Fruit fly (Drosophila melanogaster) whole organism, embryonic: ENCODE measurements around the gene CG17593.

ENCODE experiments used
- CG10366 ChIP-seq: fragments of 200-800 bp; sonication (Bioruptor generic); IDR thresholded peaks from 2 replicates; pipeline ENCODE4 v1.3.6; 2022; ENCODE audit warnings: missing biosample characterization, missing genetic modification characterization
- CG10462 ChIP-seq: fragments of 200-800 bp; sonication (Bioruptor generic); optimal IDR thresholded peaks from 2 replicates; lab custom pipeline; 2016; ENCODE audit warnings: missing biosample characterization, missing genetic modification characterization
- CG10979 ChIP-seq: fragments of 200-800 bp; sonication (Bioruptor generic); optimal IDR thresholded peaks from 2 replicates; lab custom pipeline; 2018; ENCODE audit warnings: missing biosample characterization, mild to moderate bottlenecking, missing genetic modification characterization, moderate library complexity
- CG11560 ChIP-seq: fragments of 200-800 bp; sonication (Bioruptor generic); IDR thresholded peaks from 3 replicates; pipeline ENCODE4 v1.3.6; 2022; ENCODE audit warnings: missing biosample characterization, missing genetic modification characterization
- CG12744 ChIP-seq: fragments of 200-800 bp; sonication (Bioruptor generic); optimal IDR thresholded peaks from 2 replicates; lab custom pipeline; 2016; ENCODE audit warnings: missing biosample characterization, missing genetic modification characterization
- CG13287 ChIP-seq: fragments of 200-800 bp; sonication (Bioruptor generic); IDR thresholded peaks from 2 replicates; pipeline ENCODE4 v1.3.6; 2022; ENCODE audit warnings: missing biosample characterization, missing genetic modification characterization; ENCODE audit not compliant: partially characterized antibody
- CG13296 ChIP-seq: fragments of 200-800 bp; sonication (Bioruptor generic); optimal IDR thresholded peaks from 3 replicates; lab custom pipeline; 2018; ENCODE audit warnings: missing biosample characterization, mild to moderate bottlenecking, missing genetic modification characterization
- CG18619 ChIP-seq: fragments of 200-800 bp; sonication (Bioruptor generic); optimal IDR thresholded peaks from 3 replicates; lab custom pipeline; 2017; ENCODE audit warnings: missing biosample characterization, mild to moderate bottlenecking, missing genetic modification characterization
- CG2120 ChIP-seq: fragments of 200-800 bp; sonication (Bioruptor generic); optimal IDR thresholded peaks from 3 replicates; lab custom pipeline; 2016; ENCODE audit warnings: missing biosample characterization, missing genetic modification characterization
- CG3726 ChIP-seq: fragments of 200-800 bp; sonication (Bioruptor generic); IDR thresholded peaks from 3 replicates; pipeline ENCODE4, ENCODE4 v1.3.6; 2022; ENCODE audit warnings: missing biosample characterization, missing genetic modification characterization
- CG4730 ChIP-seq: fragments of 200-800 bp; sonication (Bioruptor generic); IDR thresholded peaks from 2 replicates; pipeline ENCODE4 v1.3.6; 2022; ENCODE audit warnings: missing biosample characterization, missing genetic modification characterization
- CG5953 ChIP-seq: fragments of 200-800 bp; sonication (Bioruptor generic); IDR thresholded peaks from 2 replicates; pipeline ENCODE4 v1.3.6; 2022; ENCODE audit warnings: missing biosample characterization, missing genetic modification characterization
- CG7372 ChIP-seq: fragments of 200-800 bp; sonication (Bioruptor generic); IDR thresholded peaks from 2 replicates; pipeline ENCODE4 v1.3.6; 2022; ENCODE audit warnings: missing biosample characterization, missing genetic modification characterization
- CG7556 ChIP-seq: fragments of 200-800 bp; sonication (Bioruptor generic); optimal IDR thresholded peaks from 2 replicates; lab custom pipeline; 2017; ENCODE audit warnings: missing biosample characterization, mild to moderate bottlenecking, missing genetic modification characterization
- CG8089 ChIP-seq: fragments of 200-800 bp; sonication (Bioruptor generic); optimal IDR thresholded peaks from 3 replicates; lab custom pipeline; 2016; ENCODE audit warnings: missing biosample characterization, missing genetic modification characterization
- Chrac-16 ChIP-seq: fragments of 200-800 bp; sonication (Bioruptor generic); optimal IDR thresholded peaks from 3 replicates; lab custom pipeline; 2016; ENCODE audit warnings: missing biosample characterization, missing genetic modification characterization
- D19B ChIP-seq: fragments of 200-800 bp; sonication (Bioruptor generic); optimal IDR thresholded peaks from 2 replicates; lab custom pipeline; 2017; ENCODE audit warnings: missing biosample characterization, mild to moderate bottlenecking, missing genetic modification characterization
- Dll ChIP-seq: fragments of 200-800 bp; sonication (Bioruptor generic); IDR thresholded peaks from 4 replicates; pipeline ENCODE4 v1.3.6; 2022; ENCODE audit warnings: missing biosample characterization, missing genetic modification characterization; ENCODE audit not compliant: partially characterized antibody
- ERR ChIP-seq: fragments of 200-800 bp; sonication (Bioruptor generic); optimal IDR thresholded peaks from 2 replicates; lab custom pipeline; 2016; ENCODE audit warnings: missing biosample characterization, missing genetic modification characterization
- Ets65A ChIP-seq: fragments of 200-800 bp; sonication (Bioruptor generic); peaks from one replicate; lab custom pipeline; 2016; ENCODE audit warnings: missing biosample characterization, missing genetic modification characterization
- Ets97D ChIP-seq: fragments of 200-800 bp; sonication (Bioruptor generic); optimal IDR thresholded peaks from 3 replicates; lab custom pipeline; 2016; ENCODE audit warnings: missing biosample characterization, missing genetic modification characterization
- Gsc ChIP-seq: fragments of 200-800 bp; sonication (Bioruptor generic); IDR thresholded peaks from 2 replicates; pipeline ENCODE4 v1.3.6; 2022; ENCODE audit warnings: missing biosample characterization, missing genetic modification characterization
- H2.0 ChIP-seq: fragments of 200-800 bp; sonication (Bioruptor generic); IDR thresholded peaks from 2 replicates; pipeline ENCODE4 v1.3.6; 2022; ENCODE audit warnings: missing biosample characterization, missing genetic modification characterization
- HHEX ChIP-seq: fragments of 200-800 bp; sonication (Bioruptor generic); optimal IDR thresholded peaks from 3 replicates; lab custom pipeline; 2017; ENCODE audit warnings: missing biosample characterization, mild to moderate bottlenecking, missing genetic modification characterization, missing genetic modification reagents
- NK7.1 ChIP-seq: fragments of 200-800 bp; sonication (Bioruptor generic); optimal IDR thresholded peaks from 3 replicates; lab custom pipeline; 2016; ENCODE audit warnings: missing biosample characterization, missing genetic modification characterization
- Opbp ChIP-seq: fragments of 200-800 bp; sonication (Bioruptor generic); IDR thresholded peaks from 3 replicates; pipeline ENCODE4 v1.3.6; 2022; ENCODE audit warnings: missing biosample characterization, missing genetic modification characterization; ENCODE audit not compliant: partially characterized antibody
- Rfx ChIP-seq: fragments of 200-800 bp; sonication (Bioruptor generic); IDR thresholded peaks from 2 replicates; pipeline ENCODE4 v1.3.6; 2022; ENCODE audit warnings: missing biosample characterization, missing genetic modification characterization
- Sry-β ChIP-seq: fragments of 200-800 bp; sonication (Bioruptor generic); optimal IDR thresholded peaks from 2 replicates; lab custom pipeline; 2018; ENCODE audit warnings: missing biosample characterization, mild to moderate bottlenecking, missing genetic modification characterization, moderate library complexity
- abd-A ChIP-seq: fragments of 200-800 bp; sonication (Bioruptor generic); optimal IDR thresholded peaks from 3 replicates; lab custom pipeline; 2019; ENCODE audit warnings: missing biosample characterization, mild to moderate bottlenecking, missing genetic modification characterization, moderate library complexity
- az2 ChIP-seq: fragments of 200-800 bp; sonication (Bioruptor generic); optimal IDR thresholded peaks from 3 replicates; lab custom pipeline; 2016; ENCODE audit warnings: missing biosample characterization, missing genetic modification characterization
- bigmax ChIP-seq: fragments of 200-800 bp; sonication (Bioruptor generic); optimal IDR thresholded peaks from 2 replicates; lab custom pipeline; 2018; ENCODE audit warnings: missing biosample characterization, mild to moderate bottlenecking, missing genetic modification characterization
- cato ChIP-seq: fragments of 200-800 bp; sonication (Bioruptor generic); optimal IDR thresholded peaks from 2 replicates; lab custom pipeline; 2016; ENCODE audit warnings: missing biosample characterization, missing genetic modification characterization, borderline replicate concordance
- cg ChIP-seq: fragments of 200-800 bp; sonication (Bioruptor generic); optimal IDR thresholded peaks from 3 replicates; lab custom pipeline; 2019; ENCODE audit warnings: missing biosample characterization, mild to moderate bottlenecking, missing genetic modification characterization, moderate library complexity
- chif ChIP-seq, 2 experiments: fragments of 200-800 bp; sonication (Bioruptor generic); optimal IDR thresholded peaks; 3 replicates each; lab custom pipeline; 2016; ENCODE audit warnings: missing biosample characterization in 2 of 2, missing genetic modification characterization in 2 of 2
- da ChIP-seq: fragments of 200-800 bp; sonication (Bioruptor generic); optimal IDR thresholded peaks from 2 replicates; lab custom pipeline; 2016; ENCODE audit warnings: missing biosample characterization, missing genetic modification characterization
- dmrt11E ChIP-seq: fragments of 200-800 bp; sonication (Bioruptor generic); optimal IDR thresholded peaks from 3 replicates; lab custom pipeline; 2018; ENCODE audit warnings: missing biosample characterization, mild to moderate bottlenecking, missing genetic modification characterization, moderate library complexity
- dmrt99B ChIP-seq: fragments of 200-800 bp; sonication (Bioruptor generic); optimal IDR thresholded peaks from 2 replicates; lab custom pipeline; 2018; ENCODE audit warnings: missing biosample characterization, mild to moderate bottlenecking, missing genetic modification characterization, moderate library complexity
- gem ChIP-seq: fragments of 200-800 bp; sonication (Bioruptor generic); optimal IDR thresholded peaks from 2 replicates; lab custom pipeline; 2019; ENCODE audit warnings: missing biosample characterization, mild to moderate bottlenecking, missing genetic modification characterization, moderate library complexity
- gfzf ChIP-seq: fragments of 200-800 bp; sonication (Bioruptor generic); optimal IDR thresholded peaks from 2 replicates; lab custom pipeline; 2016; ENCODE audit warnings: missing biosample characterization, mild to moderate bottlenecking, missing genetic modification characterization, moderate library complexity
- hth ChIP-seq: fragments of >200 bp; optimal IDR thresholded peaks from 2 replicates; lab custom pipeline; 2017; ENCODE audit warnings: inconsistent platforms
- lab ChIP-seq: fragments of 200-800 bp; sonication (Bioruptor generic); optimal IDR thresholded peaks from 3 replicates; lab custom pipeline; 2017; ENCODE audit warnings: missing biosample characterization, missing genetic modification characterization, mild to moderate bottlenecking, moderate library complexity, missing genetic modification reagents
- onecut ChIP-seq: fragments of 200-800 bp; sonication (Bioruptor generic); IDR thresholded peaks from 2 replicates; pipeline ENCODE4 v1.3.6; 2022; ENCODE audit warnings: missing biosample characterization, missing genetic modification characterization
- otp ChIP-seq: fragments of 200-800 bp; sonication (Bioruptor generic); IDR thresholded peaks from 3 replicates; pipeline ENCODE4, ENCODE4 v1.3.6; 2022; ENCODE audit warnings: missing biosample characterization, missing genetic modification characterization
- phol ChIP-seq: fragments of 200-800 bp; sonication (Bioruptor generic); optimal IDR thresholded peaks from 3 replicates; lab custom pipeline; 2018; ENCODE audit warnings: missing biosample characterization, mild to moderate bottlenecking, missing genetic modification characterization, moderate library complexity
- sr ChIP-seq: fragments of 200-800 bp; sonication (Bioruptor generic); IDR thresholded peaks from 3 replicates; pipeline ENCODE4 v1.3.6; 2022; ENCODE audit warnings: missing biosample characterization, missing genetic modification characterization
- tgo ChIP-seq: fragments of 200-800 bp; sonication (Bioruptor generic); IDR thresholded peaks from 3 replicates; pipeline ENCODE4 v1.3.6; 2022; ENCODE audit warnings: missing biosample characterization, missing genetic modification characterization
- tll ChIP-seq, 2 experiments: fragments of 200-800 bp in 1 of 2; fragments of >200 bp in 1 of 2; sonication (Bioruptor generic) in 1 of 2; optimal IDR thresholded peaks; 2 replicates each; lab custom pipeline; 2017 to 2019; ENCODE audit warnings: missing biosample characterization in 2 of 2, missing genetic modification characterization in 2 of 2, mild to moderate bottlenecking in 1 of 2, moderate library complexity in 1 of 2

CG17593 gene

DNA sequence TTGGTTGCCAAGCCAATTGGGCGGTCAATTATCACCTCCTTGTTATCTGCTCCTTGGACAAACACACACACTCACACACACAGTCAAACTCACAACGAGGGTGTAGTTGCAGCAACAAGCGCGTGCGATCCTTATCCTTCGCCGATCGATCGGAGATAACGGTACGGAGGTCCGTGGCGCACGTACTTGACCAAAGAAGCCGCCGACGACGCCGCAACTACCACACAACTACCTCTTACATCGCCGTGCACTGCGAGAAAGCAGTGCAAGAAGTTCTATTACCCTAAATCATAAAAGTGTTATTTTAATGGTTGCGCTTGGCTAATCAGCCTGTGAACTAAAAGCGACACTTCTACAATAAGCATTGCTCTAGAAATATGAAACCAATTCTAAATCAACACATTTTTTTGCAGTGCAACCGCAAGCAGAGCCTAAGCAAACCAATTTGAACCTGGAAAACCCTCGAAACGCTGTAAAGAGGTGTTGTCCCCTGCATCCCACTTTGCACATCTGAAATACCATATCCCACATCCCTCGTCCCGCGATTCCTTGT, 18.4 kb downstream of the CG17593 start (continued):
- TF ChIP-seq cato (GFP tag; lab: Kevin White, UChicago) = no peak
- peak; percentile 81 for TF ChIP-seq otp (GFP tag; lab: Robert Waterston, UW)
- TF ChIP-seq Ets65A (GFP tag; lab: Kevin White, UChicago) = peak; percentile 96
- no peak for TF ChIP-seq ERR
- peak; percentile 54 for TF ChIP-seq az2 (GFP tag; lab: Kevin White, UChicago)
- peak; percentile 43 for TF ChIP-seq onecut
- no peak; the same call in 2 of the 3 replicates for TF ChIP-seq tgo (GFP tag; lab: Robert Waterston, UW)
- peak; percentile 37; the same call in 1 of the 2 replicates for TF ChIP-seq CG4730 (GFP tag; lab: Robert Waterston, UW)
- no peak for TF ChIP-seq Opbp (GFP tag; lab: Robert Waterston, UW)
- 0 out of 2 replicates have a peak, but pooled peaks have one; percentile 9 for TF ChIP-seq Gsc

DNA sequence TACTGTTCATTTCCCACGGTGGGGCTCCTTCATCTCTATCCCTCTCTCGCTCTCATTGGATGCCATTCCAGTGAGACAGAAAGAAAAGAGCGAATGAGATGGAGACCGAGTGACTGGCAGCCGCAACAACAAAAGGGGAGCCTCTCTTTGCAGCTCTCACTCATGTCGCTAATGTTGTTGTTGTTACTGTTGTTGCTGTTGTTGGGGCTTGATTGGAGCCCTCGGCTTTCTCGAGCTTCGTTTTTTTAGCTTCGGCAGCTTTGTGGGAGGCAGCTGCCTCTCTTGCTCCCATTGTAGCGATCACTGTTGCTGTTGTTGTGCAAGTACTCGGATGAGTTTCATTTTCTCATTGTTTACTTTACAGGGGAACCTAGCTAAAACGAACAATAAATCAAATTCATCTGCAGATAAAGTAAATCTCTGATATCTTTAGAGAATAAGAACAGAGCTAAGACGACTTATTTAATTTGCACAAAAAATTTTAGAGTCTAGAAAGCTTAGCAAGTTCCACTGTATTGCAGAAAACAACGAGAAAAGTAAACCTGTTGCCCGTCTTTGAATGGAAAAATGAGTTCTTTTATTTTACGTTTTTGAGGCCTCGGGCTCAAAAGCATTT, 19.7 kb downstream of the CG17593 start:
- TF ChIP-seq HHEX (GFP tag; lab: Kevin White, UChicago) (no peak), phol (peak; percentile 64), CG11560 (no peak), sr (GFP tag; lab: Robert Waterston, UW) (0 out of 3 replicates have a peak, but pooled peaks have one; percentile 16), D19B (GFP tag; lab: Kevin White, UChicago) (no peak), chif (GFP tag; optimal IDR thresholded peaks at IDR 0.05; lab: Kevin White, UChicago) (peak in 1 of 2 experiments; percentile 47), CG18619 (GFP tag; lab: Kevin White, UChicago) (no peak), da (no peak), CG13296 (no peak), Sry-β (GFP tag; lab: Kevin White, UChicago) (no peak), CG10979 (tag; lab: Kevin White, UChicago) (peak; percentile 68), tll (GFP tag; optimal IDR thresholded peaks at IDR 0.05; lab: Kevin White, UChicago) (no peak), CG12744 (no peak), Dll (no peak), CG7372 (GFP tag; lab: Robert Waterston, UW) (no peak), Ets97D (no peak), gem (tag; lab: Kevin White, UChicago) (peak; percentile 74), H2.0 (peak; percentile 58; the same call in 1 of the 2 replicates), Rfx (GFP tag; lab: Robert Waterston, UW) (peak; percentile 62), bigmax (GFP tag; lab: Kevin White, UChicago) (no peak), abd-A (tag; lab: Kevin White, UChicago) (no peak), CG7556 (GFP tag; lab: Kevin White, UChicago) (peak; percentile 9), dmrt99B (tag; lab: Kevin White, UChicago) (peak; percentile 77), CG10366 (GFP tag; lab: Robert Waterston, UW) (peak; percentile 57), hth (lab: Kevin White, UChicago) (no peak), Chrac-16 (peak; percentile 50), cg (GFP tag; lab: Kevin White, UChicago) (no peak), tgo (GFP tag; lab: Robert Waterston, UW) (no peak; the same call in 2 of the 3 replicates), CG13287 (no peak), CG10462 (peak; percentile 11), CG5953 (GFP tag; lab: Robert Waterston, UW) (no peak), CG8089 (GFP tag; lab: Kevin White, UChicago) (peak; percentile 2), CG2120 (GFP tag; lab: Kevin White, UChicago) (peak; percentile 44), CG3726 (GFP tag; lab: Robert Waterston, UW) (peak; percentile 37; the same call in 1 of the 3 replicates), gfzf (GFP tag; lab: Kevin White, UChicago) (no peak), dmrt11E (tag; lab: Kevin White, UChicago) (peak; percentile 23), NK7.1 (GFP tag; lab: Kevin White, UChicago) (no peak), lab (peak; percentile 32), Opbp (GFP tag; lab: Robert Waterston, UW) (no peak)
